Fruit fly (Drosophila melanogaster) S2 (cell line): ENCODE measurements around the gene MFS9.

Source experiments
- CG8478 ChIP-seq: fragments of >200 bp; optimal IDR thresholded peaks from 2 replicates; lab custom pipeline; 2018
- CTCF ChIP-seq, 2 experiments: fragments of >200 bp; optimal IDR thresholded peaks; 2 replicates each; lab custom pipeline; 2018

The MFS9 gene

dm6 chr3R:20501910-20502309, 10.4 kb downstream of the MFS9 start, which contains the start of gene CG46441:
CG46441 (minus strand) TSS chr3R:20502010.
- no peak for TF ChIP-seq CG8478
- no peak for TF ChIP-seq CTCF (optimal IDR thresholded peaks at IDR 0.05; lab: Kevin White, UChicago)

- TF ChIP-seq CG8478 (no peak), CTCF (optimal IDR thresholded peaks at IDR 0.05; lab: Kevin White, UChicago) (no peak)
Observed at dm6 chr3R:20501327-20501726, 10.9 kb downstream of the MFS9 start, which contains the start of gene Dic2. Dic2 (minus strand) TSS chr3R:20501427.

dm6 chr3R:20484441-20484840, 27.8 kb downstream of the MFS9 start, which contains the start of gene Gfrl:
Gfrl (minus strand) TSS chr3R:20484588.
- TF ChIP-seq CG8478, result no peak
- no peak for TF ChIP-seq CTCF (optimal IDR thresholded peaks at IDR 0.05; lab: Kevin White, UChicago)

dm6 chr3R:20472764-20473390, 39.4 kb downstream of the MFS9 start:
- TF ChIP-seq CTCF (optimal IDR thresholded peaks at IDR 0.05; lab: Kevin White, UChicago), result no peak
- TF ChIP-seq CG8478, result no peak

- peak; percentile 51 to 53 for TF ChIP-seq CTCF (optimal IDR thresholded peaks at IDR 0.05; lab: Kevin White, UChicago)
- TF ChIP-seq CG8478, result no peak
Observed at dm6 chr3R:20464267-20464768, 48.0 kb downstream of the MFS9 start.
